Fruit fly (Drosophila melanogaster): ENCODE measurements around the gene CG6765.

Gene CG6765

dm6 chr3L:8514768-8515167 is 2.2 kb downstream of the CG6765 start, which contains the start of gene CG6683 (continued):
- peak; percentile 21 for TF ChIP-seq CG2116 (GFP tag; optimal IDR thresholded peaks at IDR 0.05)
- no peak for TF ChIP-seq psq (GFP tag; optimal IDR thresholded peaks at IDR 0.05)
- TF ChIP-seq CG12219 (GFP tag; optimal IDR thresholded peaks at IDR 0.05) = no peak
- no peak for TF ChIP-seq Hey (tag; optimal IDR thresholded peaks at IDR 0.05)
- TF ChIP-seq exex (tag; optimal IDR thresholded peaks at IDR 0.05) = no peak
- no peak for TF ChIP-seq fd96Cb (tag; optimal IDR thresholded peaks at IDR 0.05)
- no peak for TF ChIP-seq Ets97D (GFP tag; optimal IDR thresholded peaks at IDR 0.05)
- TF ChIP-seq vfl (GFP tag; optimal IDR thresholded peaks at IDR 0.05) = no peak
- no peak for TF ChIP-seq CG7745 (tag; optimal IDR thresholded peaks at IDR 0.05)
- no peak for TF ChIP-seq crol (GFP tag; IDR thresholded peaks at IDR 0.05)
- TF ChIP-seq Dfd (GFP tag; optimal IDR thresholded peaks at IDR 0.05) = no peak
- no peak for TF ChIP-seq CG18476 (GFP tag; optimal IDR thresholded peaks at IDR 0.05)
- TF ChIP-seq CG30431 (GFP tag; optimal IDR thresholded peaks at IDR 0.05) = no peak
- no peak for TF ChIP-seq Tbp (GFP tag; optimal IDR thresholded peaks at IDR 0.05)
- TF ChIP-seq CG12071 (GFP tag; optimal IDR thresholded peaks at IDR 0.05) = peak; percentile 14
- TF ChIP-seq MESR4 (GFP tag; optimal IDR thresholded peaks at IDR 0.05) = peak; percentile 49
- TF ChIP-seq CG11085 (GFP tag; IDR thresholded peaks at IDR 0.05) = no peak
- no peak for TF ChIP-seq BtbVII (GFP tag; optimal IDR thresholded peaks at IDR 0.05)
- TF ChIP-seq Meics (GFP tag; optimal IDR thresholded peaks at IDR 0.05) = no peak
- no peak for TF ChIP-seq fru (optimal IDR thresholded peaks at IDR 0.05)
- peak; percentile 53 for TF ChIP-seq CG4617 (GFP tag; optimal IDR thresholded peaks at IDR 0.05; ENCODE audit: borderline replicate concordance)
- TF ChIP-seq CG7987 (GFP tag; optimal IDR thresholded peaks at IDR 0.05) = no peak
- no peak for TF ChIP-seq hb (GFP tag; IDR thresholded peaks at IDR 0.05; ENCODE audit: partially characterized antibody)
- TF ChIP-seq CG13624 (GFP tag; optimal IDR thresholded peaks at IDR 0.05) = no peak
- no peak for TF ChIP-seq Mad (GFP tag; optimal IDR thresholded peaks at IDR 0.05)
- peak; percentile 9 for TF ChIP-seq nom (GFP tag; optimal IDR thresholded peaks at IDR 0.05)
- no peak for TF ChIP-seq CG6813 (GFP tag; optimal IDR thresholded peaks at IDR 0.05)
- no peak for TF ChIP-seq ftz-f1 (GFP tag; optimal IDR thresholded peaks at IDR 0.05)
- TF ChIP-seq CG17385 (GFP tag; optimal IDR thresholded peaks at IDR 0.05) = peak; percentile 1
- TF ChIP-seq CG17186 (GFP tag; optimal IDR thresholded peaks at IDR 0.05) = peak; percentile 15
- TF ChIP-seq amos (GFP tag; IDR thresholded peaks at IDR 0.05; ENCODE audit: partially characterized antibody) = no peak
- no peak for TF ChIP-seq bowl (GFP tag; IDR thresholded peaks at IDR 0.05)
- peak; percentile 99 for TF ChIP-seq onecut (GFP tag; IDR thresholded peaks at IDR 0.05)
- no peak for TF ChIP-seq ham (GFP tag; IDR thresholded peaks at IDR 0.05)
- no peak for TF ChIP-seq dan (GFP tag; IDR thresholded peaks at IDR 0.05)
- TF ChIP-seq tll (GFP tag; optimal IDR thresholded peaks at IDR 0.05) = no peak
- no peak for TF ChIP-seq cwo (GFP tag; optimal IDR thresholded peaks at IDR 0.05)
- TF ChIP-seq chn (GFP tag; optimal IDR thresholded peaks at IDR 0.05) = peak; percentile 7
- TF ChIP-seq CG11247 (GFP tag; IDR thresholded peaks at IDR 0.05) = no peak
- no peak for TF ChIP-seq danr (GFP tag; IDR thresholded peaks at IDR 0.05)
- TF ChIP-seq ranshi (GFP tag; IDR thresholded peaks at IDR 0.05) = no peak
- no peak for TF ChIP-seq CG8924 (tag; optimal IDR thresholded peaks at IDR 0.05)
- TF ChIP-seq CG12104 (GFP tag; optimal IDR thresholded peaks at IDR 0.05) = no peak
- no peak for TF ChIP-seq CG1832 (GFP tag; optimal IDR thresholded peaks at IDR 0.05)
- TF ChIP-seq sima (GFP tag; optimal IDR thresholded peaks at IDR 0.05) = no peak
- TF ChIP-seq Vsx1 (GFP tag; optimal IDR thresholded peaks at IDR 0.05) = no peak
- TF ChIP-seq CG3065 (GFP tag; optimal IDR thresholded peaks at IDR 0.05) = no peak
- TF ChIP-seq Fer1 (GFP tag; optimal IDR thresholded peaks at IDR 0.05) = peak; percentile 5
- TF ChIP-seq CG10209 (GFP tag; optimal IDR thresholded peaks at IDR 0.05) = no peak
- TF ChIP-seq CG7271 (tag; optimal IDR thresholded peaks at IDR 0.05) = no peak
- no peak for TF ChIP-seq Spps (tag; optimal IDR thresholded peaks at IDR 0.05)
- no peak for TF ChIP-seq CG7372 (GFP tag; IDR thresholded peaks at IDR 0.05)

All from whole organism, embryonic.